Worm (Caenorhabditis elegans) whole organism, early embryonic: ENCODE data around the gene F32A5.8.

Source experiments
- F13C5.2 ChIP-seq: sonication (generic microtip); optimal IDR thresholded peaks from 2 replicates; lab custom pipeline; 2017; ENCODE audit warnings: mild to moderate bottlenecking, missing genetic modification characterization, inconsistent platforms, missing compliant biosample characterization
- aly-1 ChIP-seq: sonication (generic microtip); optimal IDR thresholded peaks from 2 replicates; lab custom pipeline; 2016; ENCODE audit warnings: missing genetic modification characterization, missing compliant biosample characterization
- ama-1 ChIP-seq: fragments of 150-350 bp; optimal IDR thresholded peaks from 2 replicates; lab custom pipeline; 2014
- ceh-13 ChIP-seq: fragments of 200-800 bp; sonication (Bioruptor generic); optimal IDR thresholded peaks from 2 replicates; lab custom pipeline; 2018; ENCODE audit warnings: mild to moderate bottlenecking, missing genetic modification characterization, missing compliant biosample characterization
- ceh-36 ChIP-seq: sonication (generic microtip); optimal IDR thresholded peaks from 2 replicates; lab custom pipeline; 2016; ENCODE audit warnings: missing genetic modification characterization, inconsistent platforms, missing compliant biosample characterization
- flt-1 ChIP-seq: fragments of 200-800 bp; sonication (Bioruptor generic); IDR thresholded peaks from 2 replicates; pipeline ENCODE4 v1.3.6; 2022; ENCODE audit warnings: missing genetic modification characterization, missing compliant biosample characterization
- hmg-4 ChIP-seq: fragments of 200-800 bp; sonication (Bioruptor generic); optimal IDR thresholded peaks from 2 replicates; lab custom pipeline; 2018; ENCODE audit warnings: mild to moderate bottlenecking, missing genetic modification characterization, missing compliant biosample characterization
- hnd-1 ChIP-seq: sonication (generic microtip); optimal IDR thresholded peaks from 2 replicates; lab custom pipeline; 2016; ENCODE audit warnings: missing genetic modification characterization, missing compliant biosample characterization
- pes-1 ChIP-seq: fragments of 200-800 bp; sonication (Bioruptor generic); IDR thresholded peaks from 2 replicates; pipeline ENCODE4 v1.3.6; 2022; ENCODE audit warnings: missing genetic modification reagents, missing genetic modification characterization, missing compliant biosample characterization
- scrt-1 ChIP-seq: fragments of 200-800 bp; sonication (Bioruptor generic); IDR thresholded peaks from 2 replicates; pipeline ENCODE4 v1.3.6; 2022; ENCODE audit warnings: missing genetic modification characterization, missing compliant biosample characterization
- sea-1 ChIP-seq: fragments of 200-800 bp; sonication (Bioruptor generic); conservative IDR thresholded peaks from 2 replicates; pipeline ENCODE4 v1.3.6; 2022; ENCODE audit warnings: missing genetic modification characterization, missing compliant biosample characterization
- tbx-11 ChIP-seq: fragments of 200-800 bp; sonication (Bioruptor generic); IDR thresholded peaks from 2 replicates; pipeline ENCODE4 v1.3.6; 2022; ENCODE audit warnings: missing genetic modification characterization, missing compliant biosample characterization
- tbx-37 ChIP-seq: fragments of 200-800 bp; sonication (Bioruptor generic); conservative IDR thresholded peaks from 2 replicates; pipeline ENCODE4 v1.3.6; 2022; ENCODE audit warnings: missing genetic modification reagents, missing genetic modification characterization, missing compliant biosample characterization
- tra-4 ChIP-seq: sonication (generic microtip); optimal IDR thresholded peaks from 2 replicates; lab custom pipeline; 2017; ENCODE audit warnings: missing genetic modification characterization, missing compliant biosample characterization

DNA sequence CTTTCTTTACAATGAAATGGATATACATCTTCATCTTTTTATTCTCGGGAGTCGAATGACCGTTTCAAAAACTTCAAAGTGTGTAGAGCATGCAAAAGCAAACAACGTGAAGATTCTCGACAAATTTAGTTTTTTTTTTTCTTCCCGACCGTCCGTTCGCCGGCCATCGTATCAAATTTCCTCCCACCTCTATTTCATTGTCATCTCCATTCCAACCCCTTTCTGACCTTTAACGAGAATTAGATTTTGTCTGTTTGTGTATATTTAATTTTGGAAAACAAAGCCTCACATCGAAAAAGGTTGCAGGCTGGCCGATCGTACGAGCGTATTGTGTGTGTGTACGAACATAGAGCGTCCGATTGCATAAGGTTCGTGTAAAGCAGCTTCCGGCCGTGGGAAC is 43.1 kb downstream of the F32A5.8 start, which contains the start of gene C30G12.1:
- TF ChIP-seq tbx-11 (GFP tag; lab: Robert Waterston, UW) (no peak), ceh-36 (tag; lab: Kevin White, UChicago) (no peak), ama-1 (lab: Kevin White, UChicago) (no peak), sea-1 (no peak), F13C5.2 (no peak), hnd-1 (tag; lab: Kevin White, UChicago) (no peak), aly-1 (tag; lab: Kevin White, UChicago) (no peak), flt-1 (GFP tag; lab: Robert Waterston, UW) (no peak), hmg-4 (GFP tag; lab: Kevin White, UChicago) (no peak), tbx-37 (GFP tag; lab: Robert Waterston, UW) (no peak), scrt-1 (GFP tag; lab: Robert Waterston, UW) (no peak), tra-4 (tag; lab: Kevin White, UChicago) (no peak), ceh-13 (no peak), pes-1 (GFP tag; lab: Robert Waterston, UW) (no peak)
